Fruit fly (Drosophila melanogaster): ENCODE results near the gene CG1695.

CG1695 gene

dm6 chrX:20429482-20430204 is 4.1 kb upstream of the CG1695 start, which contains the start of the genes CG11710 and mal (continued):
- TF ChIP-seq ash1 (GFP tag; optimal IDR thresholded peaks at IDR 0.05): no peak
- TF ChIP-seq ems (GFP tag; optimal IDR thresholded peaks at IDR 0.05): peak; percentile 72
- no peak for TF ChIP-seq CG16815 (GFP tag; optimal IDR thresholded peaks at IDR 0.05)
- TF ChIP-seq CG12659 (GFP tag; optimal IDR thresholded peaks at IDR 0.05): peak; percentile 82
- peak; percentile 47 for TF ChIP-seq CG30020 (tag; optimal IDR thresholded peaks at IDR 0.05)
- peak; percentile 61 for TF ChIP-seq Dref (GFP tag; IDR thresholded peaks at IDR 0.05)
- peak; percentile 84 for TF ChIP-seq gro (GFP tag; optimal IDR thresholded peaks at IDR 0.05)
- peak; percentile 73 for TF ChIP-seq CG11093 (GFP tag; IDR thresholded peaks at IDR 0.05)
- TF ChIP-seq Dek (tag; optimal IDR thresholded peaks at IDR 0.05): peak; percentile 65
- TF ChIP-seq sens-2 (GFP tag; IDR thresholded peaks at IDR 0.05): peak; percentile 71; the same call in 1 of the 2 replicates
- TF ChIP-seq CG10147 (GFP tag; optimal IDR thresholded peaks at IDR 0.05): peak; percentile 82
- peak; percentile 71 for TF ChIP-seq onecut (GFP tag; IDR thresholded peaks at IDR 0.05)
- no peak for TF ChIP-seq CG12236 (GFP tag; optimal IDR thresholded peaks at IDR 0.05)
- no peak for TF ChIP-seq CG12219 (GFP tag; optimal IDR thresholded peaks at IDR 0.05)
- TF ChIP-seq CG7786 (GFP tag; optimal IDR thresholded peaks at IDR 0.05): peak; percentile 73
- TF ChIP-seq CG7271 (tag; optimal IDR thresholded peaks at IDR 0.05): no peak
- TF ChIP-seq sima (GFP tag; optimal IDR thresholded peaks at IDR 0.05): no peak
- peak; percentile 53 for TF ChIP-seq jumu (GFP tag; optimal IDR thresholded peaks at IDR 0.05)
- TF ChIP-seq tgo (GFP tag; IDR thresholded peaks at IDR 0.05): peak; percentile 77
- no peak for TF ChIP-seq Eip74EF (GFP tag; optimal IDR thresholded peaks at IDR 0.05)
- peak; percentile 64; the same call in 2 of the 3 replicates for TF ChIP-seq CG11456 (GFP tag; IDR thresholded peaks at IDR 0.05)
- no peak for TF ChIP-seq CG3065 (GFP tag; optimal IDR thresholded peaks at IDR 0.05)
- no peak for TF ChIP-seq CG1832 (GFP tag; optimal IDR thresholded peaks at IDR 0.05)
- TF ChIP-seq pnt (GFP tag; optimal IDR thresholded peaks at IDR 0.05): peak; percentile 43
- TF ChIP-seq Blimp-1 (GFP tag; optimal IDR thresholded peaks at IDR 0.05): peak; percentile 79
- TF ChIP-seq ssp (GFP tag; IDR thresholded peaks at IDR 0.05): peak; percentile 69
- TF ChIP-seq CG13287 (GFP tag; IDR thresholded peaks at IDR 0.05; ENCODE audit: partially characterized antibody): peak; percentile 51
- no peak for TF ChIP-seq gt (GFP tag; IDR thresholded peaks at IDR 0.05)
- TF ChIP-seq Mrtf (GFP tag; IDR thresholded peaks at IDR 0.05): peak; percentile 57; the same call in 1 of the 3 replicates
- TF ChIP-seq YL-1 (GFP tag; optimal IDR thresholded peaks at IDR 0.05): peak; percentile 36
- peak; percentile 43 for TF ChIP-seq vfl (GFP tag; optimal IDR thresholded peaks at IDR 0.05)
- peak; percentile 84 for TF ChIP-seq Dip3 (GFP tag; optimal IDR thresholded peaks at IDR 0.05)
- TF ChIP-seq CG2875 (GFP tag; optimal IDR thresholded peaks at IDR 0.05): no peak
- TF ChIP-seq Ssrp (tag; optimal IDR thresholded peaks at IDR 0.05): no peak
- TF ChIP-seq grau (tag; optimal IDR thresholded peaks at IDR 0.05): peak; percentile 81
- peak; percentile 48 for TF ChIP-seq CG12744 (GFP tag; optimal IDR thresholded peaks at IDR 0.05)
- TF ChIP-seq CG7556 (GFP tag; optimal IDR thresholded peaks at IDR 0.05): peak; percentile 74
- TF ChIP-seq CG6683 (GFP tag; optimal IDR thresholded peaks at IDR 0.05): peak; percentile 70
- peak; percentile 80 for TF ChIP-seq esg (GFP tag; conservative IDR thresholded peaks at IDR 0.05)
- TF ChIP-seq dm (GFP tag; optimal IDR thresholded peaks at IDR 0.05): peak; percentile 15
- TF ChIP-seq Six4 (GFP tag; optimal IDR thresholded peaks at IDR 0.05): peak; percentile 81
- peak; percentile 37 for TF ChIP-seq CG9609 (GFP tag; optimal IDR thresholded peaks at IDR 0.05)
- TF ChIP-seq CG13123 (GFP tag; optimal IDR thresholded peaks at IDR 0.05): no peak
- peak; percentile 64; the same call in 2 of the 3 replicates for TF ChIP-seq H15 (GFP tag; IDR thresholded peaks at IDR 0.05)
- TF ChIP-seq Hand (GFP tag; optimal IDR thresholded peaks at IDR 0.05): peak; percentile 18
- no peak for TF ChIP-seq CG15269 (tag; optimal IDR thresholded peaks at IDR 0.05)
- TF ChIP-seq amos (GFP tag; IDR thresholded peaks at IDR 0.05; ENCODE audit: partially characterized antibody): no peak; the same call in 1 of the 2 replicates
- no peak for TF ChIP-seq disco-r (GFP tag; optimal IDR thresholded peaks at IDR 0.05)
- TF ChIP-seq CG14965 (GFP tag; optimal IDR thresholded peaks at IDR 0.05; ENCODE audit: borderline replicate concordance): no peak

Measured in whole organism, embryonic.